Worm (Caenorhabditis elegans) whole organism, L4 larva: ENCODE results near the gene clec-39.
A peak's percentile ranks its signal among the peaks of the same experiment; 100 is the strongest.

Experiments
- D1046.2 ChIP-seq: fragments of 200-800 bp; sonication (Bioruptor generic); IDR thresholded peaks from 2 replicates; pipeline ENCODE4 v1.3.6; 2022; ENCODE audit warnings: missing genetic modification characterization, missing compliant biosample characterization
- ZK337.2 ChIP-seq: fragments of 200-800 bp; sonication (Bioruptor generic); IDR thresholded peaks from 2 replicates; pipeline ENCODE4 v1.3.6; 2022; ENCODE audit warnings: missing genetic modification reagents, missing genetic modification characterization, missing compliant biosample characterization
- aha-1 ChIP-seq: fragments of 150-350 bp; peaks from one replicate; lab custom pipeline; 2014; ENCODE audit warnings: missing biosample characterization, missing genetic modification characterization
- ceh-20 ChIP-seq: fragments of 200-800 bp; sonication (Bioruptor generic); IDR thresholded peaks from 2 replicates; pipeline ENCODE4 v1.3.6; 2022; ENCODE audit warnings: missing genetic modification reagents, missing genetic modification characterization, missing compliant biosample characterization
- ces-1 ChIP-seq: fragments of 150-350 bp; sonication (generic microtip); optimal IDR thresholded peaks from 4 replicates; lab custom pipeline; 2014; ENCODE audit warnings: missing biosample characterization, missing genetic modification reagents, missing genetic modification characterization
- ctbp-1 ChIP-seq: fragments of 200-800 bp; sonication (Bioruptor generic); IDR thresholded peaks from 2 replicates; pipeline ENCODE4 v1.3.6; 2022; ENCODE audit warnings: missing genetic modification reagents, missing genetic modification characterization, missing compliant biosample characterization
- daf-19 ChIP-seq: fragments of 200-800 bp; sonication (Bioruptor generic); conservative IDR thresholded peaks from 2 replicates; pipeline ENCODE4 v1.3.6; 2022; ENCODE audit warnings: missing genetic modification characterization, missing compliant biosample characterization
- dmd-6 ChIP-seq: fragments of 200-800 bp; sonication (Bioruptor generic); IDR thresholded peaks from 2 replicates; pipeline ENCODE4 v1.3.6; 2022; ENCODE audit warnings: missing genetic modification reagents, missing genetic modification characterization, missing compliant biosample characterization
- dmd-9 ChIP-seq: fragments of 200-800 bp; sonication (Bioruptor generic); IDR thresholded peaks from 2 replicates; pipeline ENCODE4 v1.3.6; 2022; ENCODE audit warnings: missing genetic modification reagents, missing genetic modification characterization, missing compliant biosample characterization
- dve-1 ChIP-seq: sonication (generic microtip); optimal IDR thresholded peaks from 2 replicates; lab custom pipeline; 2017; ENCODE audit warnings: antibody characterized with exemption, mild to moderate bottlenecking, missing genetic modification characterization, missing compliant biosample characterization; ENCODE audit not compliant: insufficient read depth
- fos-1 ChIP-seq: fragments of 150-350 bp; optimal IDR thresholded peaks from 2 replicates; lab custom pipeline; 2014; ENCODE audit warnings: missing biosample characterization, missing genetic modification characterization
- hif-1 ChIP-seq, 2 experiments: sonication (generic microtip); optimal IDR thresholded peaks; 2 replicates each; lab custom pipeline; 2016 to 2017; ENCODE audit warnings: missing compliant biosample characterization in 2 of 2, missing genetic modification characterization in 2 of 2, missing genetic modification reagents in 2 of 2, missing genotype in 2 of 2, mild to moderate bottlenecking in 1 of 2
- hlh-11 ChIP-seq: fragments of 200-800 bp; sonication (Bioruptor generic); optimal IDR thresholded peaks from 2 replicates; lab custom pipeline; 2018; ENCODE audit warnings: mild to moderate bottlenecking, missing genetic modification characterization, missing compliant biosample characterization
- hlh-30 ChIP-seq: sonication (generic microtip); optimal IDR thresholded peaks from 2 replicates; lab custom pipeline; 2017; ENCODE audit warnings: antibody characterized with exemption, mild to moderate bottlenecking, missing genetic modification characterization, missing compliant biosample characterization; ENCODE audit not compliant: insufficient read depth
- hmg-1.1 ChIP-seq: fragments of 200-800 bp; sonication (Bioruptor generic); IDR thresholded peaks from 2 replicates; pipeline ENCODE4 v1.3.6; 2022; ENCODE audit warnings: missing genetic modification reagents, missing genetic modification characterization, missing compliant biosample characterization
- lin-1 ChIP-seq: fragments of 200-800 bp; sonication (Bioruptor generic); IDR thresholded peaks from 2 replicates; pipeline ENCODE4 v1.3.6; 2022; ENCODE audit warnings: missing genetic modification reagents, missing genetic modification characterization, missing compliant biosample characterization
- lin-13 ChIP-seq: fragments of 150-350 bp; optimal IDR thresholded peaks from 2 replicates; lab custom pipeline; 2014; ENCODE audit warnings: missing biosample characterization, missing genetic modification reagents, missing genetic modification characterization
- lin-15B ChIP-seq: fragments of 150-350 bp; sonication (generic microtip); optimal IDR thresholded peaks from 3 replicates; lab custom pipeline; 2014; ENCODE audit warnings: missing biosample characterization, missing genetic modification characterization
- lir-3 ChIP-seq: sonication (generic microtip); optimal IDR thresholded peaks from 2 replicates; lab custom pipeline; 2016; ENCODE audit warnings: mild to moderate bottlenecking, missing genetic modification characterization, missing compliant biosample characterization
- madf-5 ChIP-seq, 2 experiments: fragments of 200-800 bp; sonication (Bioruptor generic); IDR thresholded peaks; 2 replicates each; pipeline ENCODE4 v1.3.6; 2022; ENCODE audit warnings: missing compliant biosample characterization in 2 of 2, missing genetic modification characterization in 2 of 2
- mxl-3 ChIP-seq: fragments of 200-800 bp; sonication (Bioruptor generic); optimal IDR thresholded peaks from 2 replicates; lab custom pipeline; 2018; ENCODE audit warnings: mild to moderate bottlenecking, missing genetic modification characterization, missing compliant biosample characterization
- nhr-111 ChIP-seq: fragments of 200-800 bp; sonication (Bioruptor generic); optimal IDR thresholded peaks from 2 replicates; lab custom pipeline; 2018; ENCODE audit warnings: mild to moderate bottlenecking, missing genetic modification characterization, missing compliant biosample characterization
- nhr-237 ChIP-seq: sonication (generic microtip); optimal IDR thresholded peaks from 2 replicates; lab custom pipeline; 2017; ENCODE audit warnings: missing biosample characterization, missing genetic modification characterization
- nhr-48 ChIP-seq: sonication (generic microtip); optimal IDR thresholded peaks from 2 replicates; lab custom pipeline; 2016; ENCODE audit warnings: mild to moderate bottlenecking, missing genetic modification characterization, missing compliant biosample characterization
- nhr-6 ChIP-seq: fragments of 150-350 bp; optimal IDR thresholded peaks from 2 replicates; lab custom pipeline; 2014; ENCODE audit warnings: missing biosample characterization, missing genetic modification characterization
- nhr-77 ChIP-seq: fragments of 150-350 bp; optimal IDR thresholded peaks from 2 replicates; lab custom pipeline; 2014; ENCODE audit warnings: missing biosample characterization, missing genetic modification characterization
- pha-4 ChIP-seq, 2 experiments: fragments of 150-350 bp in 1 of 2; fragments of 200-800 bp in 1 of 2; sonication (Bioruptor generic) in 1 of 2; IDR thresholded peaks in 1 of 2; optimal IDR thresholded peaks in 1 of 2; 2 replicates each; pipeline versions ENCODE4 v1.3.6 to Lab custom; 2014 to 2022; ENCODE audit warnings: missing genetic modification characterization in 2 of 2, missing genetic modification reagents in 2 of 2, missing biosample characterization in 1 of 2, missing compliant biosample characterization in 1 of 2
- php-3 ChIP-seq: fragments of 200-800 bp; sonication (Bioruptor generic); IDR thresholded peaks from 2 replicates; pipeline ENCODE4 v1.3.6; 2022; ENCODE audit warnings: missing genetic modification reagents, missing genetic modification characterization, missing compliant biosample characterization
- pqm-1 ChIP-seq: sonication (generic microtip); optimal IDR thresholded peaks from 2 replicates; lab custom pipeline; 2017; ENCODE audit warnings: missing biosample characterization, missing genetic modification characterization
- set-16 ChIP-seq: fragments of 200-800 bp; sonication (Bioruptor generic); IDR thresholded peaks from 2 replicates; pipeline ENCODE4 v1.3.6; 2022; ENCODE audit warnings: missing genetic modification reagents, missing genetic modification characterization, missing compliant biosample characterization
- skn-1 ChIP-seq: fragments of 150-350 bp; optimal IDR thresholded peaks from 2 replicates; lab custom pipeline; 2014; ENCODE audit warnings: missing biosample characterization, missing genetic modification characterization
- spr-1 ChIP-seq: sonication (generic microtip); optimal IDR thresholded peaks from 2 replicates; lab custom pipeline; 2016; ENCODE audit warnings: mild to moderate bottlenecking, missing genetic modification characterization, missing compliant biosample characterization
- spr-3 ChIP-seq: fragments of 200-800 bp; sonication (Bioruptor generic); optimal IDR thresholded peaks from 2 replicates; lab custom pipeline; 2018; ENCODE audit warnings: mild to moderate bottlenecking, missing genetic modification characterization, missing compliant biosample characterization
- unc-62 ChIP-seq, 3 experiments: fragments of 150-350 bp in 1 of 3; sonication (generic microtip); optimal IDR thresholded peaks in 2 of 3; peaks in 1 of 3; 1 replicate in 1 of 3; 2 replicates in 2 of 3; lab custom pipeline; 2014 to 2017; ENCODE audit warnings: missing biosample characterization in 3 of 3, missing genetic modification characterization in 3 of 3, missing genetic modification reagents in 3 of 3, missing genotype in 1 of 3
- zip-11 ChIP-seq: fragments of 200-800 bp; sonication (Bioruptor generic); IDR thresholded peaks from 2 replicates; pipeline ENCODE4 v1.3.6; 2022; ENCODE audit warnings: missing genetic modification characterization, missing compliant biosample characterization
- zip-2 ChIP-seq: fragments of 150-350 bp; optimal IDR thresholded peaks from 2 replicates; lab custom pipeline; 2014; ENCODE audit warnings: missing biosample characterization, missing genetic modification characterization
- ztf-7 ChIP-seq: fragments of 150-350 bp; optimal IDR thresholded peaks from 2 replicates; lab custom pipeline; 2014; ENCODE audit warnings: missing biosample characterization, missing genetic modification characterization

The clec-39 gene

DNA sequence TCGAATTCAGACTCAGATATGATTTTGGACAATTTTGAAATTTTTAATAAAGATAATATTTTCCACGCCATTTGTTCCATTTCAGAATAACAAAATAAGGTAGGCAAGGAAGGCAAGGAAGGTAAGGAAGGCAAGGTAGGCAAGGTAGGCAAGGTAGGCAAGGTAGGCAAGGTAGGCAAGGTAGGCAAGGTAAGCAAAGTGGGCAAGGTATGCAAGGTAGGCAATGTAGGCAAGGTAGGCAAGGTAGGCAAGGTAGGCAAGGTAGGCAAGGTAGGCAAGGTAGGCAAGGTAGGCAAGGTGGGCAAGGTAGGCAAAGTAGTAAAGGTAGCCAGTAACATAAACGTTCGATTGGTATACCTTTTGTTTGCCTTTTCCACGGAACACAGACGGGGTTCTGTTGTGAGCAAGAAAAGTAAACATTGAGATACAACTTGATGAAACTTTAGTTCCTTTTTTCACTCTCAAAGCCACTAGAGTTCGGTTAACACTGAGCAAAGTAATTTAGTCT is 39.3 kb upstream of the clec-39 start, which contains the start of gene Y70C5C.1:
Gene Y70C5C.1 (plus strand): TSS at position 458 of the 508 bp plus-strand sequence.
- TF ChIP-seq ctbp-1 (GFP tag; lab: Robert Waterston, UW) (no peak), lin-1 (GFP tag; lab: Robert Waterston, UW) (no peak), lin-13 (GFP tag; lab: Kevin White, UChicago) (no peak), lir-3 (tag; lab: Kevin White, UChicago) (no peak), D1046.2 (GFP tag; lab: Robert Waterston, UW) (no peak), dve-1 (tag; lab: Kevin White, UChicago) (no peak)

- no peak for TF ChIP-seq mxl-3 (GFP tag; lab: Kevin White, UChicago)
- TF ChIP-seq, all 104 proteins: peak for 0
These were observed 32.5 kb upstream of the clec-39 start, which contains the start of gene clec-9 for ce11 chrV:16706549-16706948. TSS of gene clec-9 (minus strand) at chrV:16706649.

ce11 chrV:16713797-16714196 is 25.3 kb upstream of the clec-39 start:
- TF ChIP-seq ZK337.2 (no peak), lin-1 (GFP tag; lab: Robert Waterston, UW) (no peak), hlh-11 (tag; lab: Kevin White, UChicago) (no peak), spr-3 (GFP tag; lab: Kevin White, UChicago) (no peak), hmg-1.1 (GFP tag; lab: Robert Waterston, UW) (no peak), lir-3 (tag; lab: Kevin White, UChicago) (no peak), aha-1 (tag; lab: Kevin White, UChicago) (peak; percentile 22), ztf-7 (tag; lab: Kevin White, UChicago) (no peak), unc-62 (GFP tag; optimal IDR thresholded peaks at IDR 0.05 in 1 of 2; lab: Kevin White, UChicago) (peak in 1 of 2 experiments; percentile 93), unc-62 (tag; optimal IDR thresholded peaks at IDR 0.05; lab: Kevin White, UChicago) (no peak)
- TF ChIP-seq, all 104 proteins: peak for 2

DNA sequence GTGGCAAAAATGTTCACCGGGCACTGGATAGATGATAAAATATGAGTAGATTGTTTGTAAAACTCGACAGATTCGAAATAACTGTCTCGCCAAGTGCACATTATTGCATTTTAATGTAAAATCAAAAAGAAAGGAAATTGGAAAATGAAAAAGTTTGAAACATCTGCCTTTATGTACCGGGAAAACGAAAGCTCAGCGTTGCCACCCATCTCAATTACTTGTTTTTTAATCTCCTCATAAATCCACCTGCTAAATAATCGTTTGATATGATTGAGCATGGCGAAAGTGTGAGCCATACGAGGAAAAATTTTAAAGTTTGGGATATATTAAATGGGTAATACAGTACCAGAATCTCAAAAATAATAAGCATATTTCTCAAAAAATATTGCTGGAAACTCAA is 22.5 kb upstream of the clec-39 start, which contains the start of gene srh-137:
Gene srh-137 (minus strand): TSS at position 101 of the 400 bp plus-strand sequence.
- no peak for TF ChIP-seq hmg-1.1 (GFP tag; lab: Robert Waterston, UW)
- TF ChIP-seq skn-1 (tag; lab: Kevin White, UChicago) = no peak
- no peak for TF ChIP-seq hlh-30 (tag; lab: Kevin White, UChicago)
- no peak for TF ChIP-seq nhr-48

- TF ChIP-seq spr-1 (tag; lab: Kevin White, UChicago) (no peak), hif-1 (tag; optimal IDR thresholded peaks at IDR 0.05; lab: Kevin White, UChicago) (no peak), fos-1 (tag; lab: Kevin White, UChicago) (no peak), unc-62 (GFP tag; optimal IDR thresholded peaks at IDR 0.05 in 1 of 2; lab: Kevin White, UChicago) (peak in 1 of 2 experiments; percentile 90), unc-62 (tag; optimal IDR thresholded peaks at IDR 0.05; lab: Kevin White, UChicago) (no peak)
These were observed 15.3 kb upstream of the clec-39 start, which contains the start of gene nhr-112 for ce11 chrV:16723744-16724143. TSS of gene nhr-112 (minus strand) at chrV:16723844.

- TF ChIP-seq dmd-6 = peak; percentile 22; the same call in 1 of the 2 replicates
- TF ChIP-seq ceh-20 = no peak
- TF ChIP-seq nhr-48 = peak; percentile 7
- TF ChIP-seq pha-4 (GFP tag; IDR thresholded peaks at IDR 0.05; lab: Robert Waterston, UW) = no peak
- peak; percentile 81 for TF ChIP-seq pha-4 (tag; optimal IDR thresholded peaks at IDR 0.05; lab: Kevin White, UChicago)
- no peak for TF ChIP-seq daf-19 (GFP tag; lab: Robert Waterston, UW)
- no peak for TF ChIP-seq nhr-111 (GFP tag; lab: Kevin White, UChicago)
These were observed 14.5 kb upstream of the clec-39 start for ce11 chrV:16724574-16724973.

ce11 chrV:16725955-16726354 is 13.1 kb upstream of the clec-39 start:
- TF ChIP-seq dmd-9 (GFP tag; lab: Robert Waterston, UW) = no peak
- peak; percentile 59; the same call in 1 of the 2 replicates for TF ChIP-seq php-3 (GFP tag; lab: Robert Waterston, UW)
- TF ChIP-seq nhr-77 (tag; lab: Kevin White, UChicago) = peak; percentile 78
- TF ChIP-seq nhr-48 = peak; percentile 59
- peak; percentile 70 for TF ChIP-seq pqm-1 (tag; lab: Kevin White, UChicago)
- TF ChIP-seq hlh-30 (tag; lab: Kevin White, UChicago) = peak; percentile 69
- no peak for TF ChIP-seq madf-5 (GFP tag; IDR thresholded peaks at IDR 0.05; lab: Robert Waterston, UW)
- TF ChIP-seq nhr-237 (tag; lab: Kevin White, UChicago) = no peak
- no peak for TF ChIP-seq lin-15B (tag; lab: Kevin White, UChicago)
- TF ChIP-seq zip-2 (tag; lab: Kevin White, UChicago) = no peak
- TF ChIP-seq ceh-20 = no peak
- TF ChIP-seq set-16 (GFP tag; lab: Robert Waterston, UW) = no peak
- no peak for TF ChIP-seq zip-11
- TF ChIP-seq hlh-11 (tag; lab: Kevin White, UChicago) = peak; percentile 87
- peak; percentile 52 for TF ChIP-seq nhr-6
- TF ChIP-seq ces-1 (GFP tag; lab: Kevin White, UChicago) = no peak
